Fruit fly (Drosophila melanogaster): ENCODE measurements around the gene Ama.

DNA sequence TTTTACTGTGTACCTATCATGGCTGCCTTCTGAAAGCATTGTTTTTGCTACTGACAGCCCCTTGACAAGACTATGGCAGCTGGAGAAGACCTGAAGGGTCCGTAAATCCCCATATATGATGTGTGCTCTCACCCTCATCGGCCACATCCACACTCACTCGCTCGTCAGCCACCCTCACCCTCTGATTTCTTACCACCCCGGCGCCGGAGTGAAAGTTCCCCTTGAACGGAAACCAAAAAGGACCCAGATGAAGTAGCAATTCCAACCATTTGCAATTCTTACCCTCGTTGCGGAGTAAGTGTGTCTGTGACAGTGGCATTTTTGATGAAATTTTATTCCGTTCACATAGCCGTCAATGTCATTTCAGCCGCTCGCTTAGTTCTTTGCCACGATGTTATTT is 43.6 kb downstream of the Ama start:
- TF ChIP-seq Hr39 (optimal IDR thresholded peaks at IDR 0.05) (no peak), H2.0 (GFP tag; IDR thresholded peaks at IDR 0.05) (no peak), exex (tag; optimal IDR thresholded peaks at IDR 0.05) (no peak), CG15601 (tag; optimal IDR thresholded peaks at IDR 0.05) (no peak), sqz (GFP tag; optimal IDR thresholded peaks at IDR 0.05) (no peak), CG13424 (tag; optimal IDR thresholded peaks at IDR 0.05) (no peak), CG30403 (GFP tag; optimal IDR thresholded peaks at IDR 0.05) (no peak)

All from whole organism, embryonic.